Worm (Caenorhabditis elegans) whole organism, mixed stage, embryonic: Measurements from ENCODE around the gene F11A5.18.

Source experiments
- blmp-1 ChIP-seq: fragments of 150-350 bp; optimal IDR thresholded peaks from 2 replicates; lab custom pipeline; 2014; ENCODE audit warnings: missing biosample characterization, missing genetic modification characterization
- cnd-1 ChIP-seq: fragments of 200-800 bp; sonication (Bioruptor generic); optimal IDR thresholded peaks from 2 replicates; lab custom pipeline; 2018; ENCODE audit warnings: mild to moderate bottlenecking, missing genetic modification characterization, missing compliant biosample characterization
- nhr-28 ChIP-seq: fragments of 150-350 bp; optimal IDR thresholded peaks from 2 replicates; lab custom pipeline; 2014; ENCODE audit warnings: missing biosample characterization, missing genetic modification characterization
- sem-2 ChIP-seq: fragments of 200-800 bp; sonication (Bioruptor generic); optimal IDR thresholded peaks from 2 replicates; lab custom pipeline; 2018; ENCODE audit warnings: mild to moderate bottlenecking, missing genetic modification characterization, missing compliant biosample characterization
- unc-39 ChIP-seq: fragments of 150-350 bp; optimal IDR thresholded peaks from 2 replicates; lab custom pipeline; 2014; ENCODE audit warnings: missing biosample characterization, missing genetic modification characterization
- ztf-11 ChIP-seq: fragments of 150-350 bp; optimal IDR thresholded peaks from 2 replicates; lab custom pipeline; 2014; ENCODE audit warnings: missing biosample characterization, missing genetic modification characterization

DNA sequence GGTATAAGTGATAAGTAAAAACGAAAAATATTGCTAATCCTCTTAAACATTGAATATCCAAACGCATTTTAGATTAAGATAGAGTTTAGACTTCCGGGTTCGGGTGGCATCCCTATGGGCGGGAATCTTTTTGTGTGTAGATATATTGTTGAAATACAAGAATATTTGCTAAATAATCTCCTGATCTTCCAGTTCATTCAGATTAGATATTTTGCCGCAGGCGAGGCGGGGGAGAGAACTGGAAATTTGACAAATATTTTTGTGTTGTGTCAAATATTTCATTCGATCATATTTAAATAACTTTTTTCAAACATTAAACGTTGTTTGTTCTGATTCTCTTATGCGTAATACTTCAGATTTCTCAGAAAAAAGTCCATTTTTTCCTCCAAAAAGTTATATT, 7.1 kb downstream of the F11A5.18 start, which contains the start of gene oac-15:
- TF ChIP-seq cnd-1 (tag; lab: Kevin White, UChicago) (no peak), nhr-28 (tag; lab: Kevin White, UChicago) (no peak), ztf-11 (tag; lab: Kevin White, UChicago) (no peak), unc-39 (tag; lab: Kevin White, UChicago) (no peak), sem-2 (GFP tag; lab: Kevin White, UChicago) (no peak), blmp-1 (tag; lab: Kevin White, UChicago) (no peak)
